Worm (Caenorhabditis elegans) whole organism, early embryonic: Measurements from ENCODE around the gene F41H10.5.

ENCODE experiments used
- B0310.2 ChIP-seq: sonication (generic microtip); optimal IDR thresholded peaks from 2 replicates; lab custom pipeline; 2016; ENCODE audit warnings: mild to moderate bottlenecking, missing genetic modification characterization, missing compliant biosample characterization
- F13C5.2 ChIP-seq: sonication (generic microtip); optimal IDR thresholded peaks from 2 replicates; lab custom pipeline; 2017; ENCODE audit warnings: mild to moderate bottlenecking, missing genetic modification characterization, inconsistent platforms, missing compliant biosample characterization
- aly-1 ChIP-seq: sonication (generic microtip); optimal IDR thresholded peaks from 2 replicates; lab custom pipeline; 2016; ENCODE audit warnings: missing genetic modification characterization, missing compliant biosample characterization
- ama-1 ChIP-seq: fragments of 150-350 bp; optimal IDR thresholded peaks from 2 replicates; lab custom pipeline; 2014
- ceh-13 ChIP-seq: fragments of 200-800 bp; sonication (Bioruptor generic); optimal IDR thresholded peaks from 2 replicates; lab custom pipeline; 2018; ENCODE audit warnings: mild to moderate bottlenecking, missing genetic modification characterization, missing compliant biosample characterization
- ceh-36 ChIP-seq: sonication (generic microtip); optimal IDR thresholded peaks from 2 replicates; lab custom pipeline; 2016; ENCODE audit warnings: missing genetic modification characterization, inconsistent platforms, missing compliant biosample characterization
- ets-7 ChIP-seq: sonication (generic microtip); optimal IDR thresholded peaks from 2 replicates; lab custom pipeline; 2016; ENCODE audit warnings: missing genotype, missing genetic modification characterization, missing compliant biosample characterization
- flt-1 ChIP-seq: fragments of 200-800 bp; sonication (Bioruptor generic); IDR thresholded peaks from 2 replicates; pipeline ENCODE4 v1.3.6; 2022; ENCODE audit warnings: missing genetic modification characterization, missing compliant biosample characterization
- hmbx-1 ChIP-seq: sonication (generic microtip); optimal IDR thresholded peaks from 2 replicates; lab custom pipeline; 2016; ENCODE audit warnings: mild to moderate bottlenecking, missing genetic modification characterization, missing compliant biosample characterization
- hmg-4 ChIP-seq: fragments of 200-800 bp; sonication (Bioruptor generic); optimal IDR thresholded peaks from 2 replicates; lab custom pipeline; 2018; ENCODE audit warnings: mild to moderate bottlenecking, missing genetic modification characterization, missing compliant biosample characterization
- hnd-1 ChIP-seq: sonication (generic microtip); optimal IDR thresholded peaks from 2 replicates; lab custom pipeline; 2016; ENCODE audit warnings: missing genetic modification characterization, missing compliant biosample characterization
- pes-1 ChIP-seq: fragments of 200-800 bp; sonication (Bioruptor generic); IDR thresholded peaks from 2 replicates; pipeline ENCODE4 v1.3.6; 2022; ENCODE audit warnings: missing genetic modification reagents, missing genetic modification characterization, missing compliant biosample characterization
- scrt-1 ChIP-seq: fragments of 200-800 bp; sonication (Bioruptor generic); IDR thresholded peaks from 2 replicates; pipeline ENCODE4 v1.3.6; 2022; ENCODE audit warnings: missing genetic modification characterization, missing compliant biosample characterization
- sea-1 ChIP-seq: fragments of 200-800 bp; sonication (Bioruptor generic); conservative IDR thresholded peaks from 2 replicates; pipeline ENCODE4 v1.3.6; 2022; ENCODE audit warnings: missing genetic modification characterization, missing compliant biosample characterization
- tbx-11 ChIP-seq: fragments of 200-800 bp; sonication (Bioruptor generic); IDR thresholded peaks from 2 replicates; pipeline ENCODE4 v1.3.6; 2022; ENCODE audit warnings: missing genetic modification characterization, missing compliant biosample characterization
- tbx-37 ChIP-seq: fragments of 200-800 bp; sonication (Bioruptor generic); conservative IDR thresholded peaks from 2 replicates; pipeline ENCODE4 v1.3.6; 2022; ENCODE audit warnings: missing genetic modification reagents, missing genetic modification characterization, missing compliant biosample characterization
- tra-4 ChIP-seq: sonication (generic microtip); optimal IDR thresholded peaks from 2 replicates; lab custom pipeline; 2017; ENCODE audit warnings: missing genetic modification characterization, missing compliant biosample characterization

The F41H10.5 gene

DNA sequence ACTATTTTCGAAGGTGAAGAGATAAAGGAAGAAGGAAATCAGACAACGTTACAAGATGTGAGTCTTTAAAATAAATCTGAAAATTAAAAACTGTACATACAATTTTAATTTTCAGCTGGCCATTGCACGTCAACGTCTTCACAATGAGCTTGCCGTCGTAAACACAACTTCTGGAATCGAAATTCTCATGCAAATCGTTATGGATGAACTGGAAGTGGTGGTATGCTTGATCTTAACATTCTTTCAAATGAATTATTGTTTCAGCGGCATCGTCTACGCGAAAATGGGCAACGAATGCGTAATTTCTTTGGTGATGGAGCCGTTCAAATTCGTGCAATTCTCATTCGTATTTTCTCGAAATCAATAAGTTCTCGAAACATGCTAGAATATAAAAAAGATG lies 6.1 kb upstream of the F41H10.5 start:
- TF ChIP-seq tbx-11 (no peak), aly-1 (tag; lab: Kevin White, UChicago) (no peak), hmg-4 (GFP tag; lab: Kevin White, UChicago) (no peak), ceh-13 (GFP tag; lab: Kevin White, UChicago) (no peak), hnd-1 (tag; lab: Kevin White, UChicago) (no peak), tra-4 (no peak), F13C5.2 (tag; lab: Kevin White, UChicago) (no peak), tbx-37 (GFP tag; lab: Robert Waterston, UW) (no peak), sea-1 (GFP tag; lab: Robert Waterston, UW) (no peak), ama-1 (lab: Kevin White, UChicago) (no peak), pes-1 (GFP tag; lab: Robert Waterston, UW) (no peak), B0310.2 (no peak), hmbx-1 (tag; lab: Kevin White, UChicago) (no peak), ets-7 (tag; lab: Kevin White, UChicago) (no peak)

DNA sequence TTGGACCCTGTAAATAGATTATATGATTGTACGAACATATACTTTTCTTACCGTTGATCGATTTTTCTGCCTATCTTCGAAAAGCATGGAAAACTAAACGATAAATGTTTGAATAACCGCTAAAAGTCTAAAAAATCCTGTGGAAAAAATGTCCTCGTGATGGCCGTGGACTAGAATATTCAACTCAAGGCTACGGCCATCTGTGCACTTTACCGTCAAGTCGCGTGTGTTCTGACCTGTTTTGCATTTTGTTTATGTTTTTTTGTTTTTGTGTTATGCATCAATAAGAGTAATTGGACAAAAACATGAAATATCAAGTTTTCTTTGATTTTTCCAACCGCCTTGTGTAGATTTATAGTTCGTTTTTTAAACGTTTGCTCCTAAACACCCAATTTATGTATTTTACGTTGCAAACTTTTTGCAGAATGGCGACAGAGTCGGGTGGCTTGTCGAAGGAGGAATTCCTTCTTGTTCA lies 3.5 kb downstream of the F41H10.5 start, which contains the start of the genes hda-6 and F41H10.4:
Gene hda-6, minus strand, starts transcription at position 172 of the 475 bp plus-strand sequence.
Gene F41H10.4, plus strand, starts transcription at position 425 of the 475 bp plus-strand sequence.
- TF ChIP-seq ama-1 (lab: Kevin White, UChicago) (no peak), hmg-4 (GFP tag; lab: Kevin White, UChicago) (no peak), pes-1 (GFP tag; lab: Robert Waterston, UW) (no peak), ceh-13 (GFP tag; lab: Kevin White, UChicago) (no peak), tbx-11 (no peak), B0310.2 (no peak), ceh-36 (tag; lab: Kevin White, UChicago) (no peak), flt-1 (no peak), hnd-1 (tag; lab: Kevin White, UChicago) (no peak), scrt-1 (GFP tag; lab: Robert Waterston, UW) (no peak), ets-7 (tag; lab: Kevin White, UChicago) (no peak), aly-1 (tag; lab: Kevin White, UChicago) (no peak), sea-1 (GFP tag; lab: Robert Waterston, UW) (no peak), hmbx-1 (tag; lab: Kevin White, UChicago) (no peak), tra-4 (no peak), F13C5.2 (tag; lab: Kevin White, UChicago) (no peak)

DNA sequence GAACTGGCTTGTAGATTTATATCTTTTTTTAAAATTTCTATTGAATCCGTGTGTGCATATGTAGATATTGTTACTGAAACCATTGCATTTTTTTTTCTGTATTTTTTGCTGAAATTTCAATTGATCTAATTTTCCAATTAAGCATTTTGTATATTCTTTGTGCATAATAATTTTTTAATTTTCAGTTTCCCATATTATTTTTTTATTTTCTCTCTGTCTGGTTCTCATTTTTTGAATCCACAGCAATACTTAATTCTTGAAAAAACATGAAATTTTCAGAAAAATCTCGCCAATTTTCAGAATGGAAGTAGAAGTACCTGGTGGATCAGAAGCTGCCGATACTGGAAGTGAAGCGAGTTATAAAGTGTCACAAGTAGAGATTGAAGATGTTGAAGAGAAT lies 5.9 kb downstream of the F41H10.5 start, which contains the start of gene sand-1:
Gene sand-1, plus strand, starts transcription at position 301 of the 400 bp plus-strand sequence.
- no peak for TF ChIP-seq B0310.2
- TF ChIP-seq scrt-1 (GFP tag; lab: Robert Waterston, UW), result no peak
- TF ChIP-seq hnd-1 (tag; lab: Kevin White, UChicago), result no peak

DNA sequence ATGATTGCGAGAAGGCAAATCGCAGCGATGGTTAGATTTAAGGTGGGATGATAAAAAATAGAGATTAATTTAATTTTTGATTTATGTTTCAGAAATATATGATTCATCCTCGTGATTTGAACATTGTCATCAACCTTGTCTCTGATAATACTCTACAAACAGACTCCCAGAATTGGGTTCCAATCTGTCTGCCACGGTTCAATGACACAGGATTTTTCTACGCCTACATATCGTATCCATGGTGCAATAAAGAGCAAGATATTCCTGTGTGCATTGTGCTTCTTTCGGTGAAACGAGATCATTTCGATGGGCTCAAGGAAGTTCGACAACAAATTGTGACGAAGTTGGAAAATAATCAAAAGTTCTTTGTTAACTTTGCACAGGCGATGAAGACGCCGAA lies 7.2 kb downstream of the F41H10.5 start:
- TF ChIP-seq hnd-1 (tag; lab: Kevin White, UChicago) (no peak), aly-1 (tag; lab: Kevin White, UChicago) (no peak), F13C5.2 (tag; lab: Kevin White, UChicago) (no peak), sea-1 (GFP tag; lab: Robert Waterston, UW) (no peak), B0310.2 (no peak), hmbx-1 (tag; lab: Kevin White, UChicago) (no peak), scrt-1 (GFP tag; lab: Robert Waterston, UW) (no peak), tbx-37 (GFP tag; lab: Robert Waterston, UW) (no peak), ama-1 (lab: Kevin White, UChicago) (no peak), hmg-4 (GFP tag; lab: Kevin White, UChicago) (no peak), ceh-36 (tag; lab: Kevin White, UChicago) (no peak), ets-7 (tag; lab: Kevin White, UChicago) (no peak), flt-1 (no peak), tbx-11 (no peak), pes-1 (GFP tag; lab: Robert Waterston, UW) (no peak), tra-4 (no peak), ceh-13 (GFP tag; lab: Kevin White, UChicago) (no peak)

DNA sequence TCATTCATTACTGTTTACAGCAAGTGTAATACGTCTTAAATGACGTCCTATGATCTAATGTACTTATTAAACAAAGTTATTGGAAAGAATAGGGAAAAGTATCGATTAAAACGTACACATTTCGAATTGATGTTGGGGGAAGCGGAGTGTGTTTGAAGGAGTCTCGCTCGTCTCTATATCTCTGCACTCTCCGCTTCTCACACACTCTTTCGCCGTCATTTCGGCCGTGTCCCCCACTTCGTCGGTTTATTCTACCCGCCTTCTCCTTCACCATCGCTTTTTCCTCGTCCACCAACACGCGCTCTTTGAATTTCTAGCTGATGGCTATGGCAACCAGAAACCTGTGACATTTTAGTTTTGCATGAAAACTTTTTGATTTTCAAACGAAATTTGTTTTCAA lies 8.2 kb downstream of the F41H10.5 start:
- peak; percentile 33 for TF ChIP-seq aly-1 (tag; lab: Kevin White, UChicago)
- TF ChIP-seq hnd-1 (tag; lab: Kevin White, UChicago), result no peak

DNA sequence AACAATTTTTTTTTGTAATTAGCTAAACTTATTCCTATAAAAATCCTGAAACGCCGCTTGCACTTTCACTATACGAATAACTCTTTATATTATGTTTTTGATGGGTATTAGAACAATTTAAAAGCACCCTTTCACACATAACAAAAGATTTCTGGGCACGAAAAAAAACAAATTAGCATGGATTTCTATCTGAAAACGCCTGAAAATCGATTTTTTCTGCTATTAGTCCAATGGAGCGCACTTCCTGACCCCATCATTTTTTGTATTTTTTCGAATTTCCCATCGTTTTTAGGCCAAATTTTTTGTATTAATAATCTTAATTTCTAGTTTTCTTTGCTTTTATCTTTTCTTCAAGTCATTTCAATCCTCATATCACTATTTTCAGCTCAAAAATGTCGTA lies 8.7 kb downstream of the F41H10.5 start, which contains the start of gene F41H10.3:
Gene F41H10.3, plus strand, starts transcription at position 388 of the 400 bp plus-strand sequence.
- TF ChIP-seq F13C5.2 (tag; lab: Kevin White, UChicago) (no peak), ama-1 (lab: Kevin White, UChicago) (no peak), hnd-1 (tag; lab: Kevin White, UChicago) (no peak), tbx-37 (GFP tag; lab: Robert Waterston, UW) (no peak), pes-1 (GFP tag; lab: Robert Waterston, UW) (no peak), ets-7 (tag; lab: Kevin White, UChicago) (no peak), scrt-1 (GFP tag; lab: Robert Waterston, UW) (no peak)

DNA sequence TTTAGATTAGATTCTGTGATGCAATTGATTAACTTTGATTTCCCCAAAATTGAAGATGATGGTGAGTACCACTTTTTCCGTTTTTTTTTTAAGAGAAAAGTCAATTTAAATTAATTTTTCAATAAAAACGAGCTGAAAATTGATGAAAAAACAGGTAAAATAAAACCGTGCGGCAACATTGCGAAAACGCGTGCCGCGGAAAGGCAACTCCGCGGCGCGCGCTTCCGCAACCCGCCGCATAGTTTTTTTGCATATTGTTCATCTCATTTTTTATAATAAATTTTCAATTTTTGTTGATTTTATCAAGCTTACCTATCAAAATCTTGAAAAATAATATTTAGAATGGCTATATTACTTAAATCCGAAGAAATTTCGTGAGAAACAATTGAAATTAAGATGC lies 10.2 kb downstream of the F41H10.5 start:
- TF ChIP-seq ceh-13 (GFP tag; lab: Kevin White, UChicago) (peak; percentile 39), hmg-4 (GFP tag; lab: Kevin White, UChicago) (peak; percentile 9), ama-1 (lab: Kevin White, UChicago) (no peak), tbx-37 (GFP tag; lab: Robert Waterston, UW) (0 out of 2 replicates have a peak, but pooled peaks have one; percentile 32), sea-1 (GFP tag; lab: Robert Waterston, UW) (peak; percentile 53; the same call in 1 of the 2 replicates), flt-1 (peak; percentile 52; the same call in 1 of the 2 replicates), hnd-1 (tag; lab: Kevin White, UChicago) (peak; percentile 25), ets-7 (tag; lab: Kevin White, UChicago) (peak; percentile 56), hmbx-1 (tag; lab: Kevin White, UChicago) (peak; percentile 2), scrt-1 (GFP tag; lab: Robert Waterston, UW) (0 out of 2 replicates have a peak, but pooled peaks have one; percentile 33), aly-1 (tag; lab: Kevin White, UChicago) (no peak), tbx-11 (0 out of 2 replicates have a peak, but pooled peaks have one; percentile 45), F13C5.2 (tag; lab: Kevin White, UChicago) (peak; percentile 72), B0310.2 (no peak), ceh-36 (tag; lab: Kevin White, UChicago) (no peak), tra-4 (no peak), pes-1 (GFP tag; lab: Robert Waterston, UW) (peak; percentile 81)
